Worm (Caenorhabditis elegans): ENCODE results near the gene R10E4.6.
A peak's percentile ranks its signal among the peaks of the same experiment; 100 is the strongest.

The R10E4.6 gene

DNA sequence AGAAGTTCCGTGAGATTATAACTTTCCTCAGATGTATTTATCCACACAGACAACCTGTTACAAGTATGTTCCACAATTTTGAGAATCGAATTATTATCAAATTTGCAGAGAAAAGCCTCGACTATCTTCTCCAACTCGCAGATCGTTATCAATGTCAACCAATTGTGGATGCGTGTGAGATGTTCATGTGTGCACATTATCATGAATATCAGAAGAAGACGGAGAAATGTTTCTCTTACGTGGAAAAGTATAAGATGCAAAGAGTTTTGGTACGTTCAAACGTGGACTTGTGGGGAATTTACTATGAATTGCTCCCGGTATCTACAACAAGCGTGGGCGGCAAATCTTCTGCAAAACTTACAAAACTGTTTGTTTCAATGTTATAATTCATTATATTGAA, 22.1 kb upstream of the R10E4.6 start:
- TF ChIP-seq skn-1 (tag; optimal IDR thresholded peaks at IDR 0.05), result no peak
- TF ChIP-seq jun-1 (tag; optimal IDR thresholded peaks at IDR 0.05), result no peak
- no peak for TF ChIP-seq egl-5 (tag; optimal IDR thresholded peaks at IDR 0.05)
- no peak for TF ChIP-seq snpc-4 (tag; optimal IDR thresholded peaks at IDR 0.05)
- TF ChIP-seq daf-12 (tag; optimal IDR thresholded peaks at IDR 0.05), result no peak
- no peak for TF ChIP-seq elt-2 (tag; optimal IDR thresholded peaks at IDR 0.05)
- TF ChIP-seq elt-1 (tag; optimal IDR thresholded peaks at IDR 0.05), result no peak
- no peak for TF ChIP-seq ZK546.5 (tag; optimal IDR thresholded peaks at IDR 0.05)
- no peak for TF ChIP-seq ceh-16 (tag; optimal IDR thresholded peaks at IDR 0.05)
- TF ChIP-seq nfya-1 (tag; optimal IDR thresholded peaks at IDR 0.05; ENCODE audit: insufficient read depth), result no peak
- TF ChIP-seq pha-4 (tag; optimal IDR thresholded peaks at IDR 0.05), result no peak
- no peak for TF ChIP-seq nhr-43 (tag; optimal IDR thresholded peaks at IDR 0.05; ENCODE audit: poor library complexity, severe bottlenecking)
- no peak for TF ChIP-seq sea-2 (GFP tag; optimal IDR thresholded peaks at IDR 0.05)

DNA sequence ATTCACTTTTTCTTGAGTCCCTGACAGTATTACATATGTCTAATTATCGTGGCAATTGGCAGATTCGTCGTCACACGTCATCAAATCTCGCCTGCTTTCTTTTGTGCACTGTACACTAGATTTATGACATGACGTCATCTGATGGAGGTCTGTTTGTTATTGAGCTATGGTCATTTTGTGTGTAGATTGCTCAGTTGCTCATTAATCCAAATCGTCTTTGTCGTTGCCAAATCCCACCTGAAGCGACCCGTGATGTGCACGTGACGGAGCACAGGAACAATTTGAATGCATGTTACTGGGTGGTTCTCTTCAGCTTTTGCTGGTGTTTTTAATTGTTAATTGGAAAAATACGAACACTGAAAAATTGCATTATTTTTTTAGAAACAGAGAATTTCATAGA, 20.3 kb upstream of the R10E4.6 start:
- TF ChIP-seq mml-1 (tag; optimal IDR thresholded peaks at IDR 0.05) (peak; percentile 43), sea-2 (GFP tag; optimal IDR thresholded peaks at IDR 0.05) (no peak), ztf-4 (tag; optimal IDR thresholded peaks at IDR 0.05) (no peak)

DNA sequence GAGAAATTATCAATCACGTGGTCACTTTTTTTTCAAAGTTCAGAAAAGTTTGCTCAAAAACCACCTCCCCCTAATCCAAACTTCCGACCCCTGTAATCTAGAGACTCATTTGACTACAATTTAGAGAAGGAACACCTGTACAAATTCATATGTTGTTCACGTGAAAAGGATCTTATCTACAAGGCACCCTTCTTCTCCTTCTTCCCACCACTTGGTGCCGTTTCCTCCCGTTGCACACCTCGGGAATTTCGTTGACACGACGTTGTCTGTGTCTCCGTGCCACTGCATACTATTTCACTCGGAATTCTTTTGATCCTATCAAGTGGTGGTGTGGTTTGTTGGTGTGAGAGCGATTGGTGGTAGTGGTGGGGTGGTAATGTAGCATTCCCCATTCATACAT, 18.7 kb upstream of the R10E4.6 start:
- no peak for TF ChIP-seq lsy-12 (tag; optimal IDR thresholded peaks at IDR 0.05)
- TF ChIP-seq mml-1 (tag; optimal IDR thresholded peaks at IDR 0.05), result peak; percentile 27
- no peak for TF ChIP-seq mdl-1 (tag; optimal IDR thresholded peaks at IDR 0.05)

DNA sequence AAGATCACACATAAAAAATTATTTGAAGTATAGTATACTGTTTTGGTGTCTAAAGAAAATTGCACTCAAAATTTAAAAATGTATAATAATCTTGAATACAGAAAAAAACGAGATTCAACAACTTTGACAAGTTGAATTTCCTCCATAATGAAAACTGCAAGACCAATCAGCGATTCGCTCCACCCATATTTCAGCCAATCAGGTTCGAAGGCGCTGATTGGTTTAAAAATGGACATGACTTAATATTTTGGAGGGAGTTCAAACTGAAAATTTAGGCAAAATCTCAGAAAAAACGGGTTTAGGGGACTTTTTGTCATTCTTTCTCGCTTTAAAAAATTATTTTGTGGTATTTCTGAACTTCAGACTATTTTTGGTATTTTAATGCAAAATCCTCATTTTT, 17.5 kb upstream of the R10E4.6 start:
- TF ChIP-seq mml-1 (tag; optimal IDR thresholded peaks at IDR 0.05) (no peak), fkh-2 (tag; optimal IDR thresholded peaks at IDR 0.05) (no peak), elt-1 (tag; optimal IDR thresholded peaks at IDR 0.05) (no peak), snpc-4 (tag; optimal IDR thresholded peaks at IDR 0.05) (no peak), skn-1 (tag; optimal IDR thresholded peaks at IDR 0.05) (no peak), zag-1 (tag; optimal IDR thresholded peaks at IDR 0.05) (no peak), nhr-237 (tag; optimal IDR thresholded peaks at IDR 0.05) (no peak), sea-2 (GFP tag; optimal IDR thresholded peaks at IDR 0.05) (no peak), nfya-1 (tag; optimal IDR thresholded peaks at IDR 0.05; ENCODE audit: insufficient read depth) (peak; percentile 98), lin-15B (tag; optimal IDR thresholded peaks at IDR 0.05) (peak; percentile 17), ceh-16 (tag; optimal IDR thresholded peaks at IDR 0.05) (no peak), nhr-25 (tag; optimal IDR thresholded peaks at IDR 0.05) (no peak)

DNA sequence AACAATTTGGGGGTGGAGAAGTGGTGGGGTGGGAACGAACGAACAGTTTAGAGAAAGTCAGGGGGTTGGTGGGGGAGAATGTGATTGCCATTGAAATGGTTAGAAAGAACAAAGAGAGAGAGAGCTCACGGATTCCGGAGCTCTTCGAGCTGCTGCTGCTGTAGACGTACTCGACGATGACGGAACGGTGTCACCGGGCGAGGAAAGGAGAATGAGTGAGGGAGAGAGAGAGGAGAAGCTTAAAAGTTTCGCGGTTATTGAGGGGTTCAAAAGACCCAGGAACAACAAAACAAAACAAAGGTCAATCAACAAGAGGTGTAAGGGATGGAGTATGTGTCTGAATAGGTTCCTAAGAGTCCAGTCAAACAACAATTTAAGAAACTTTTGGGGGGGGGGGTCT, 16.9 kb upstream of the R10E4.6 start:
- TF ChIP-seq nhr-23 (tag; optimal IDR thresholded peaks at IDR 0.05) (no peak), fkh-10 (GFP tag; optimal IDR thresholded peaks at IDR 0.05) (no peak), lin-39 (tag; optimal IDR thresholded peaks at IDR 0.05) (no peak), elt-3 (tag; optimal IDR thresholded peaks at IDR 0.05) (no peak), fos-1 (tag; optimal IDR thresholded peaks at IDR 0.05) (no peak), ceh-28 (tag; optimal IDR thresholded peaks at IDR 0.05) (no peak), ceh-9 (tag; optimal IDR thresholded peaks at IDR 0.05) (no peak), lsy-12 (tag; optimal IDR thresholded peaks at IDR 0.05) (no peak), egl-5 (tag; optimal IDR thresholded peaks at IDR 0.05) (no peak), ceh-82 (tag; optimal IDR thresholded peaks at IDR 0.05) (no peak), egl-27 (tag; optimal IDR thresholded peaks at IDR 0.05) (no peak), hmg-11 (tag; optimal IDR thresholded peaks at IDR 0.05) (no peak), unc-62 (GFP tag; optimal IDR thresholded peaks at IDR 0.05) (no peak), nfya-1 (tag; optimal IDR thresholded peaks at IDR 0.05; ENCODE audit: insufficient read depth) (no peak), unc-39 (tag; optimal IDR thresholded peaks at IDR 0.05) (no peak), pqm-1 (tag; optimal IDR thresholded peaks at IDR 0.05) (no peak)
